Fruit fly (Drosophila melanogaster) whole organism, embryonic: ENCODE data around the gene CG6739.
A peak's percentile ranks its signal among the peaks of the same experiment; 100 is the strongest.

Experiments
- Bteb2 ChIP-seq: fragments of 200-800 bp; sonication (Bioruptor generic); optimal IDR thresholded peaks from 2 replicates; lab custom pipeline; 2016; ENCODE audit warnings: missing biosample characterization, missing genetic modification characterization
- CG10543 ChIP-seq: fragments of 200-800 bp; sonication (Bioruptor generic); optimal IDR thresholded peaks from 3 replicates; lab custom pipeline; 2017; ENCODE audit warnings: missing biosample characterization, mild to moderate bottlenecking, missing genetic modification characterization, moderate library complexity
- CG10565 ChIP-seq: fragments of 200-800 bp; sonication (Bioruptor generic); optimal IDR thresholded peaks from 3 replicates; lab custom pipeline; 2016; ENCODE audit warnings: missing biosample characterization, mild to moderate bottlenecking, missing genetic modification characterization
- CG11696 ChIP-seq: fragments of 200-800 bp; sonication (Bioruptor generic); IDR thresholded peaks from 2 replicates; pipeline ENCODE4 v1.3.6; 2022; ENCODE audit warnings: missing biosample characterization, missing genetic modification characterization
- CG13775 ChIP-seq: fragments of 200-800 bp; sonication (Bioruptor generic); optimal IDR thresholded peaks from 3 replicates; lab custom pipeline; 2017; ENCODE audit warnings: missing biosample characterization, mild to moderate bottlenecking, missing genetic modification characterization
- CG15011 ChIP-seq: fragments of 200-800 bp; sonication (Bioruptor generic); optimal IDR thresholded peaks from 3 replicates; lab custom pipeline; 2018; ENCODE audit warnings: missing biosample characterization, mild to moderate bottlenecking, missing genetic modification characterization
- CG15514 ChIP-seq: fragments of 200-800 bp; sonication (Bioruptor generic); optimal IDR thresholded peaks from 3 replicates; lab custom pipeline; 2017; ENCODE audit warnings: missing biosample characterization, missing genetic modification characterization, mild to moderate bottlenecking, moderate library complexity, missing genetic modification reagents
- CG1647 ChIP-seq: fragments of 200-800 bp; sonication (Bioruptor generic); optimal IDR thresholded peaks from 3 replicates; lab custom pipeline; 2016; ENCODE audit warnings: missing biosample characterization, missing genetic modification characterization
- CG16863 ChIP-seq: fragments of 200-800 bp; sonication (Bioruptor generic); optimal IDR thresholded peaks from 3 replicates; lab custom pipeline; 2016; ENCODE audit warnings: missing biosample characterization, missing genetic modification characterization
- CG17361 ChIP-seq: fragments of 200-800 bp; sonication (Bioruptor generic); IDR thresholded peaks from 3 replicates; pipeline ENCODE4 v1.3.6; 2022; ENCODE audit warnings: missing biosample characterization, missing genetic modification characterization
- CG18262 ChIP-seq: fragments of 200-800 bp; optimal IDR thresholded peaks from 3 replicates; lab custom pipeline; 2019; ENCODE audit warnings: missing biosample characterization, mild to moderate bottlenecking, missing genetic modification characterization, moderate library complexity
- CG2875 ChIP-seq: fragments of 200-800 bp; sonication (Bioruptor generic); optimal IDR thresholded peaks from 2 replicates; lab custom pipeline; 2017; ENCODE audit warnings: missing biosample characterization, mild to moderate bottlenecking, missing genetic modification characterization, missing genetic modification reagents
- CG32532 ChIP-seq: fragments of 200-800 bp; sonication (Bioruptor generic); IDR thresholded peaks from 2 replicates; pipeline ENCODE4 v1.3.6; 2022; ENCODE audit warnings: missing biosample characterization, missing genetic modification characterization
- CG33557 ChIP-seq: fragments of 200-800 bp; sonication (Bioruptor generic); optimal IDR thresholded peaks from 2 replicates; lab custom pipeline; 2019; ENCODE audit warnings: missing biosample characterization, mild to moderate bottlenecking, missing genetic modification characterization, moderate library complexity
- CG3407 ChIP-seq: fragments of 200-800 bp; sonication (Bioruptor generic); optimal IDR thresholded peaks from 2 replicates; lab custom pipeline; 2018; ENCODE audit warnings: missing biosample characterization, mild to moderate bottlenecking, missing genetic modification characterization
- CG5245 ChIP-seq: fragments of 200-800 bp; sonication (Bioruptor generic); optimal IDR thresholded peaks from 3 replicates; lab custom pipeline; 2016; ENCODE audit warnings: missing biosample characterization, missing genetic modification characterization
- Deaf1 ChIP-seq: fragments of 200-800 bp; optimal IDR thresholded peaks from 3 replicates; lab custom pipeline; 2019; ENCODE audit warnings: missing biosample characterization, mild to moderate bottlenecking, missing genetic modification characterization, moderate library complexity
- Drgx ChIP-seq: fragments of 200-800 bp; sonication (Bioruptor generic); IDR thresholded peaks from 2 replicates; pipeline ENCODE4 v1.3.6; 2022; ENCODE audit warnings: missing biosample characterization, missing genetic modification characterization
- Lhr ChIP-seq: fragments of 200-800 bp; sonication (Bioruptor generic); optimal IDR thresholded peaks from 3 replicates; lab custom pipeline; 2017; ENCODE audit warnings: mild to moderate bottlenecking, missing biosample characterization, missing genetic modification reagents, missing genetic modification characterization
- Mrtf ChIP-seq: fragments of 200-800 bp; sonication (Bioruptor generic); IDR thresholded peaks from 3 replicates; pipeline ENCODE4 v1.3.6; 2022; ENCODE audit warnings: missing biosample characterization, missing genetic modification characterization
- Nf-YB ChIP-seq: fragments of 200-800 bp; sonication (Bioruptor generic); optimal IDR thresholded peaks from 3 replicates; lab custom pipeline; 2019; ENCODE audit warnings: missing biosample characterization, mild to moderate bottlenecking, missing genetic modification characterization, moderate library complexity
- Oli ChIP-seq: fragments of 200-800 bp; sonication (Bioruptor generic); optimal IDR thresholded peaks from 2 replicates; lab custom pipeline; 2018; ENCODE audit warnings: missing biosample characterization, mild to moderate bottlenecking, missing genetic modification characterization, moderate library complexity
- Pdp1 ChIP-seq, 2 experiments: fragments of 200-800 bp; sonication (Bioruptor generic); optimal IDR thresholded peaks; 3 replicates each; lab custom pipeline; 2016; ENCODE audit warnings: missing biosample characterization in 2 of 2, missing genetic modification characterization in 2 of 2, mild to moderate bottlenecking in 1 of 2, moderate library complexity in 1 of 2
- Ssrp ChIP-seq: fragments of 200-800 bp; sonication (Bioruptor generic); optimal IDR thresholded peaks from 2 replicates; lab custom pipeline; 2018; ENCODE audit warnings: missing biosample characterization, mild to moderate bottlenecking, missing genetic modification characterization, moderate library complexity
- TFAM ChIP-seq: fragments of 200-800 bp; sonication (Bioruptor generic); optimal IDR thresholded peaks from 2 replicates; lab custom pipeline; 2017; ENCODE audit warnings: missing biosample characterization, missing genetic modification characterization, inconsistent platforms
- Taf1 ChIP-seq: fragments of 200-800 bp; sonication (Bioruptor generic); IDR thresholded peaks from 2 replicates; pipeline ENCODE4 v1.3.6; 2022; ENCODE audit warnings: missing biosample characterization, missing genetic modification characterization
- Usf ChIP-seq: fragments of 200-800 bp; sonication (Bioruptor generic); optimal IDR thresholded peaks from 2 replicates; lab custom pipeline; 2017; ENCODE audit warnings: missing genotype, missing biosample characterization, missing genetic modification characterization
- Vsx1 ChIP-seq: fragments of 200-800 bp; sonication (Bioruptor generic); optimal IDR thresholded peaks from 2 replicates; lab custom pipeline; 2017; ENCODE audit warnings: missing biosample characterization, mild to moderate bottlenecking, missing genetic modification characterization, missing genetic modification reagents
- Xrp1 ChIP-seq: fragments of 200-800 bp; sonication (Bioruptor generic); IDR thresholded peaks from 2 replicates; pipeline ENCODE4 v1.3.6; 2022; ENCODE audit warnings: missing biosample characterization, missing genetic modification characterization
- ab ChIP-seq: fragments of 200-800 bp; sonication (Bioruptor generic); optimal IDR thresholded peaks from 2 replicates; lab custom pipeline; 2016; ENCODE audit warnings: missing biosample characterization, missing genetic modification characterization
- bbx ChIP-seq: fragments of 200-800 bp; sonication (Bioruptor generic); IDR thresholded peaks from 2 replicates; pipeline ENCODE4 v1.3.6; 2022; ENCODE audit warnings: missing biosample characterization, missing genetic modification characterization; ENCODE audit not compliant: partially characterized antibody
- cg ChIP-seq: fragments of 200-800 bp; sonication (Bioruptor generic); optimal IDR thresholded peaks from 3 replicates; lab custom pipeline; 2019; ENCODE audit warnings: missing biosample characterization, mild to moderate bottlenecking, missing genetic modification characterization, moderate library complexity
- chinmo ChIP-seq: fragments of 200-800 bp; sonication (Bioruptor generic); IDR thresholded peaks from 4 replicates; pipeline ENCODE4 v1.3.6; 2022; ENCODE audit warnings: missing biosample characterization, missing genetic modification characterization; ENCODE audit not compliant: partially characterized antibody
- dan ChIP-seq: fragments of 200-800 bp; sonication (Bioruptor generic); IDR thresholded peaks from 2 replicates; pipeline ENCODE4 v1.3.6; 2022; ENCODE audit warnings: missing biosample characterization, missing genetic modification characterization
- fd102C ChIP-seq: fragments of 200-800 bp; sonication (Bioruptor generic); optimal IDR thresholded peaks from 2 replicates; lab custom pipeline; 2018; ENCODE audit warnings: missing biosample characterization, mild to moderate bottlenecking, missing genetic modification characterization, moderate library complexity
- gcm ChIP-seq: fragments of 200-800 bp; sonication (Bioruptor generic); optimal IDR thresholded peaks from 2 replicates; lab custom pipeline; 2019; ENCODE audit warnings: missing biosample characterization, mild to moderate bottlenecking, missing genetic modification characterization, moderate library complexity
- her ChIP-seq: fragments of 200-800 bp; sonication (Bioruptor generic); optimal IDR thresholded peaks from 2 replicates; lab custom pipeline; 2016; ENCODE audit warnings: missing biosample characterization, missing genetic modification characterization
- mirr ChIP-seq: fragments of 200-800 bp; sonication (Bioruptor generic); optimal IDR thresholded peaks from 3 replicates; lab custom pipeline; 2018; ENCODE audit warnings: missing biosample characterization, mild to moderate bottlenecking, missing genetic modification characterization
- mld ChIP-seq: fragments of 200-800 bp; sonication (Bioruptor generic); IDR thresholded peaks from 3 replicates; pipeline ENCODE4 v1.3.6; 2022; ENCODE audit warnings: missing biosample characterization, missing genetic modification characterization; ENCODE audit not compliant: partially characterized antibody
- nmo ChIP-seq: fragments of 200-800 bp; sonication (Bioruptor generic); optimal IDR thresholded peaks from 2 replicates; lab custom pipeline; 2018; ENCODE audit warnings: missing biosample characterization, mild to moderate bottlenecking, missing genetic modification characterization, moderate library complexity
- p53 ChIP-seq: fragments of 200-800 bp; sonication (Bioruptor generic); optimal IDR thresholded peaks from 2 replicates; lab custom pipeline; 2016; ENCODE audit warnings: missing biosample characterization, missing genetic modification characterization
- pzg ChIP-seq: fragments of 200-800 bp; sonication (Bioruptor generic); optimal IDR thresholded peaks from 3 replicates; lab custom pipeline; 2018; ENCODE audit warnings: missing biosample characterization, mild to moderate bottlenecking, missing genetic modification characterization, moderate library complexity
- rib ChIP-seq: fragments of 200-800 bp; sonication (Bioruptor generic); IDR thresholded peaks from 2 replicates; pipeline ENCODE4 v1.3.6; 2022; ENCODE audit warnings: missing biosample characterization, missing genetic modification characterization
- trem ChIP-seq: fragments of 200-800 bp; optimal IDR thresholded peaks from 3 replicates; lab custom pipeline; 2019; ENCODE audit warnings: missing biosample characterization, mild to moderate bottlenecking, missing genetic modification characterization, moderate library complexity
- trh ChIP-seq: fragments of 200-800 bp; sonication (Bioruptor generic); optimal IDR thresholded peaks from 2 replicates; lab custom pipeline; 2016; ENCODE audit warnings: missing biosample characterization, missing genetic modification characterization

The CG6739 gene

dm6 chr2L:7624096-7624843 lies 16.1 kb downstream of the CG6739 start (continued):
- TF ChIP-seq bbx (no peak), fd102C (GFP tag; lab: Kevin White, UChicago) (no peak), trh (GFP tag; lab: Kevin White, UChicago) (no peak), CG15011 (GFP tag; lab: Kevin White, UChicago) (no peak), CG17361 (GFP tag; lab: Robert Waterston, UW) (0 out of 3 replicates have a peak, but pooled peaks have one; percentile 13), nmo (peak; percentile 39), Ssrp (tag; lab: Kevin White, UChicago) (no peak), pzg (GFP tag; lab: Kevin White, UChicago) (no peak), Xrp1 (GFP tag; lab: Robert Waterston, UW) (peak; percentile 35; the same call in 1 of the 2 replicates), Deaf1 (no peak)

- no peak for TF ChIP-seq Lhr
- TF ChIP-seq Drgx (GFP tag; lab: Robert Waterston, UW), result 0 out of 2 replicates have a peak, but pooled peaks have one; percentile 17
- TF ChIP-seq CG3407 (GFP tag; lab: Kevin White, UChicago), result no peak
Observed at dm6 chr2L:7627474-7627873, 19.3 kb downstream of the CG6739 start.

dm6 chr2L:7628382-7628965 lies 20.3 kb downstream of the CG6739 start:
- TF ChIP-seq mirr, result no peak
- no peak for TF ChIP-seq CG13775
- TF ChIP-seq ab (GFP tag; lab: Kevin White, UChicago), result no peak
- TF ChIP-seq Mrtf (GFP tag; lab: Robert Waterston, UW), result no peak
- no peak for TF ChIP-seq CG32532
- TF ChIP-seq CG33557, result peak; percentile 31
- no peak for TF ChIP-seq Vsx1 (GFP tag; lab: Kevin White, UChicago)
- no peak for TF ChIP-seq her (GFP tag; lab: Kevin White, UChicago)
- peak; percentile 13 for TF ChIP-seq CG5245
- TF ChIP-seq CG16863 (GFP tag; lab: Kevin White, UChicago), result peak; percentile 7
- peak; percentile 6 for TF ChIP-seq gcm (GFP tag; lab: Kevin White, UChicago)
- TF ChIP-seq CG18262, result peak; percentile 21
- TF ChIP-seq cg (GFP tag; lab: Kevin White, UChicago), result no peak
- TF ChIP-seq Oli, result no peak
- TF ChIP-seq rib, result no peak
- TF ChIP-seq Pdp1 (GFP tag; optimal IDR thresholded peaks at IDR 0.05; lab: Kevin White, UChicago), result no peak
- no peak for TF ChIP-seq Usf (GFP tag; lab: Kevin White, UChicago)
- TF ChIP-seq Taf1 (GFP tag; lab: Robert Waterston, UW), result no peak
- no peak for TF ChIP-seq dan (GFP tag; lab: Robert Waterston, UW)
- TF ChIP-seq CG10565 (GFP tag; lab: Kevin White, UChicago), result no peak
- TF ChIP-seq trem (tag; lab: Kevin White, UChicago), result no peak
- TF ChIP-seq Nf-YB, result no peak
- no peak for TF ChIP-seq CG11696 (GFP tag; lab: Robert Waterston, UW)
- TF ChIP-seq TFAM (GFP tag; lab: Kevin White, UChicago), result no peak
- TF ChIP-seq CG17361 (GFP tag; lab: Robert Waterston, UW), result no peak
- TF ChIP-seq p53 (GFP tag; lab: Kevin White, UChicago), result no peak
- peak; percentile 17 for TF ChIP-seq CG10543
- peak; percentile 17 for TF ChIP-seq CG2875 (GFP tag; lab: Kevin White, UChicago)
- TF ChIP-seq chinmo (GFP tag; lab: Robert Waterston, UW), result no peak
- no peak for TF ChIP-seq Bteb2 (GFP tag; lab: Kevin White, UChicago)
- no peak for TF ChIP-seq mld (GFP tag; lab: Robert Waterston, UW)
- TF ChIP-seq CG15514, result peak; percentile 46
- TF ChIP-seq CG1647 (GFP tag; lab: Kevin White, UChicago), result no peak
